Worm (Caenorhabditis elegans) whole organism, L2 larva: ENCODE measurements around the gene F41H10.3.

Experiments
- C34F6.9 ChIP-seq: fragments of 150-350 bp; optimal IDR thresholded peaks from 2 replicates; lab custom pipeline; 2014; ENCODE audit warnings: missing biosample characterization, missing genetic modification characterization
- Y55F3AM.14 ChIP-seq: fragments of 200-800 bp; sonication (Bioruptor generic); optimal IDR thresholded peaks from 2 replicates; lab custom pipeline; 2018; ENCODE audit warnings: mild to moderate bottlenecking, missing genetic modification characterization, missing compliant biosample characterization
- ZK546.5 ChIP-seq: sonication (generic microtip); optimal IDR thresholded peaks from 2 replicates; lab custom pipeline; 2017; ENCODE audit warnings: missing biosample characterization, missing genetic modification characterization
- aly-2 ChIP-seq: fragments of 150-350 bp; optimal IDR thresholded peaks from 2 replicates; lab custom pipeline; 2014; ENCODE audit warnings: missing biosample characterization, missing genetic modification characterization
- ama-1 ChIP-seq: fragments of 150-350 bp; optimal IDR thresholded peaks from 2 replicates; lab custom pipeline; 2018; ENCODE audit warnings: inconsistent platforms
- ceh-82 ChIP-seq: fragments of 150-350 bp; optimal IDR thresholded peaks from 2 replicates; lab custom pipeline; 2014; ENCODE audit warnings: missing biosample characterization, missing genetic modification characterization
- crh-2 ChIP-seq: sonication (generic microtip); optimal IDR thresholded peaks from 2 replicates; lab custom pipeline; 2017; ENCODE audit warnings: missing biosample characterization, missing genetic modification characterization
- dmd-4 ChIP-seq: sonication (generic microtip); optimal IDR thresholded peaks from 2 replicates; lab custom pipeline; 2017; ENCODE audit warnings: missing biosample characterization, missing genetic modification characterization
- egl-27 ChIP-seq: sonication (generic microtip); optimal IDR thresholded peaks from 3 replicates; lab custom pipeline; 2017; ENCODE audit warnings: missing biosample characterization, missing genetic modification reagents, missing genetic modification characterization
- fos-1 ChIP-seq: fragments of 150-350 bp; optimal IDR thresholded peaks from 2 replicates; lab custom pipeline; 2014; ENCODE audit warnings: missing biosample characterization, missing genetic modification characterization
- gmeb-1 ChIP-seq: fragments of 150-350 bp; optimal IDR thresholded peaks from 2 replicates; lab custom pipeline; 2014; ENCODE audit warnings: missing biosample characterization, missing genetic modification characterization
- lin-13 ChIP-seq: fragments of 150-350 bp; optimal IDR thresholded peaks from 2 replicates; lab custom pipeline; 2014; ENCODE audit warnings: missing biosample characterization, missing genetic modification reagents, missing genetic modification characterization
- lin-39 ChIP-seq: fragments of 150-350 bp; optimal IDR thresholded peaks from 2 replicates; lab custom pipeline; 2014; ENCODE audit warnings: missing biosample characterization, missing genetic modification reagents, missing genetic modification characterization
- lsy-2 ChIP-seq, 2 experiments: fragments of 150-350 bp in 1 of 2; sonication (generic microtip) in 1 of 2; optimal IDR thresholded peaks; 2 replicates each; lab custom pipeline; 2014 to 2017; ENCODE audit warnings: missing biosample characterization in 2 of 2, missing genetic modification characterization in 2 of 2
- mbf-1 ChIP-seq: sonication (generic microtip); optimal IDR thresholded peaks from 2 replicates; lab custom pipeline; 2017; ENCODE audit warnings: missing biosample characterization, missing genetic modification characterization
- mdl-1 ChIP-seq, 2 experiments: fragments of 150-350 bp in 1 of 2; sonication (generic microtip) in 1 of 2; optimal IDR thresholded peaks; 2 replicates each; lab custom pipeline; 2017; ENCODE audit warnings: missing biosample characterization in 2 of 2, missing genetic modification characterization in 2 of 2
- nhr-10 ChIP-seq: sonication (generic microtip); optimal IDR thresholded peaks from 2 replicates; lab custom pipeline; 2017; ENCODE audit warnings: missing biosample characterization, missing genetic modification characterization
- nhr-11 ChIP-seq: fragments of 150-350 bp; optimal IDR thresholded peaks from 2 replicates; lab custom pipeline; 2014; ENCODE audit warnings: missing biosample characterization, missing genetic modification characterization
- nhr-12 ChIP-seq: fragments of 150-350 bp; optimal IDR thresholded peaks from 2 replicates; lab custom pipeline; 2014; ENCODE audit warnings: missing biosample characterization, missing genetic modification characterization
- nhr-129 ChIP-seq: fragments of 150-350 bp; optimal IDR thresholded peaks from 2 replicates; lab custom pipeline; 2014; ENCODE audit warnings: missing biosample characterization, missing genetic modification characterization
- nhr-21 ChIP-seq: fragments of 150-350 bp; optimal IDR thresholded peaks from 2 replicates; lab custom pipeline; 2014; ENCODE audit warnings: missing biosample characterization, missing genetic modification characterization
- nhr-25 ChIP-seq: fragments of 150-350 bp; sonication (generic microtip); optimal IDR thresholded peaks from 3 replicates; lab custom pipeline; 2014; ENCODE audit warnings: missing biosample characterization, missing genetic modification characterization
- nhr-6 ChIP-seq: fragments of 150-350 bp; optimal IDR thresholded peaks from 2 replicates; lab custom pipeline; 2014; ENCODE audit warnings: missing biosample characterization, missing genetic modification characterization
- nhr-77 ChIP-seq: fragments of 150-350 bp; optimal IDR thresholded peaks from 2 replicates; lab custom pipeline; 2014; ENCODE audit warnings: missing biosample characterization, missing genetic modification characterization
- peb-1 ChIP-seq: fragments of 150-350 bp; optimal IDR thresholded peaks from 2 replicates; lab custom pipeline; 2014; ENCODE audit warnings: missing biosample characterization, missing genetic modification characterization
- sem-4 ChIP-seq: fragments of 150-350 bp; optimal IDR thresholded peaks from 2 replicates; lab custom pipeline; 2014; ENCODE audit warnings: missing biosample characterization, missing genetic modification reagents, missing genetic modification characterization
- sma-3 ChIP-seq: sonication (generic microtip); optimal IDR thresholded peaks from 2 replicates; lab custom pipeline; 2016; ENCODE audit warnings: missing genetic modification reagents, missing genetic modification characterization, missing compliant biosample characterization
- sma-9 ChIP-seq, 2 experiments: fragments of 150-350 bp in 1 of 2; sonication (generic microtip) in 1 of 2; optimal IDR thresholded peaks; 2 replicates each; lab custom pipeline; 2014 to 2016; ENCODE audit warnings: missing genetic modification characterization in 2 of 2, mild to moderate bottlenecking in 1 of 2, missing biosample characterization in 1 of 2, missing compliant biosample characterization in 1 of 2, missing genetic modification reagents in 1 of 2, moderate library complexity in 1 of 2
- snpc-4 ChIP-seq: fragments of 150-350 bp; optimal IDR thresholded peaks from 2 replicates; lab custom pipeline; 2014; ENCODE audit warnings: missing biosample characterization, missing genetic modification characterization
- unc-55 ChIP-seq: fragments of 150-350 bp; sonication (generic microtip); optimal IDR thresholded peaks from 3 replicates; lab custom pipeline; 2014; ENCODE audit warnings: missing biosample characterization, missing genetic modification reagents, missing genetic modification characterization
- unc-62 ChIP-seq: fragments of 150-350 bp; optimal IDR thresholded peaks from 2 replicates; lab custom pipeline; 2014; ENCODE audit warnings: missing biosample characterization, missing genetic modification reagents, missing genetic modification characterization
- zag-1 ChIP-seq: fragments of 150-350 bp; optimal IDR thresholded peaks from 2 replicates; lab custom pipeline; 2014; ENCODE audit warnings: missing biosample characterization, missing genetic modification characterization
- ztf-1 ChIP-seq: fragments of 200-800 bp; sonication (Bioruptor generic); conservative IDR thresholded peaks from 2 replicates; pipeline ENCODE4 v1.3.6; 2022; ENCODE audit warnings: missing genetic modification characterization, missing compliant biosample characterization
- ztf-11 ChIP-seq: sonication (generic microtip); optimal IDR thresholded peaks from 2 replicates; lab custom pipeline; 2017; ENCODE audit warnings: missing biosample characterization, missing genetic modification characterization
- ztf-4 ChIP-seq: fragments of 150-350 bp; optimal IDR thresholded peaks from 2 replicates; lab custom pipeline; 2014; ENCODE audit warnings: missing biosample characterization, missing genetic modification characterization

Gene F41H10.3

DNA sequence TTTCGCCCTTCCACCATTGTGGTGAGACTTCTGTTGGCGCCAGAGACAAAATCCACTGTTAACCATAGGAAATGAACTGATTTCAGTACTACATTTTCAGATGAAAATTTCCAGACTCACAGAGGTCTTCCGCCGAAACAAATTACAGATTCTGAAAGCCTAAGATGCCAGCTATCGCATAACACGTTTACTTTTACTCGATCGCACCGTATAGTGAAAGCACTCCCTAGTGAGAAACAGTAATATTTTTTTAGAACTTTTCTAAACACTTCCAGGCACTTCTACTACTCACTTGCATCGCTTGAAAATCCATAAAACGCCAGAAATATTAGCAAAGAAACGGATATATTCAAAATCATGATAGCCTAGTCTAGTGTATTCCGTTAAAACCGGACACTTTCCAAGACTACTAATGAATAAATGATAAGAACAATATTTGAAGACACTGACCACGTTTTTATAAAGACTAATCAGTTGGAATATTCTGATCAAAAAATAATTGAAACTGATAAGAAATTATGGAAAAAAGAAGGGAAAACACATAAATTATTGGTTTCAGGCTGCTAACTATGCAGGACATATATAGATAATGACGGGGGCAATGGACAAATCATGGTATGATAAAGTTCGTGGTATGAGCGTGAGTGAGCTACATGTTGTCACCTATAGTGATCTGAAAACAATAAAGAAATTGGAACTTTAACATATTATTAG is 19.0 kb upstream of the F41H10.3 start, which contains the start of gene gba-4:
Gene gba-4 (minus strand): TSS at position 418 of the 714 bp plus-strand sequence.
- peak; percentile 68 for TF ChIP-seq fos-1 (tag; lab: Kevin White, UChicago)

DNA sequence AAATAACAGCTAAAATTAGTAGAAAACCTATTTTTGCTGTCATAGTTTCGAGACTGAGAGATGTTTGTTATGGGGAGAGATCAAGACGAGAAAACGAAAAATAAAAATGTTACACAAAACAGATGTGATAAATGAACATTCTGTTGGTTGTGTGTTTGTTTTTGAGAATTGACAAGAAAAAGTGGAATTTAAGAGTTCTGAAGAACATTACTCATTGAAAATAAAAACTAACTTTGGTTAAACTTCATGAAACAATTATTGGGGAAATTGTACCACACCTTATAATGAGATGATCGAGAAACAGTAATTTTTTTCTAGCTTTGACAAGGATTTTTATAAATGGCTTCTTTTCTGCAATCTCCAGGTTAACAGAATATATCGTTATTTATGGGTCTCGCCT is 16.2 kb upstream of the F41H10.3 start, which contains the start of gene Y4C6B.7:
Gene Y4C6B.7 (minus strand): TSS at position 101 of the 400 bp plus-strand sequence.
- TF ChIP-seq lin-13 (GFP tag; lab: Kevin White, UChicago), result no peak

DNA sequence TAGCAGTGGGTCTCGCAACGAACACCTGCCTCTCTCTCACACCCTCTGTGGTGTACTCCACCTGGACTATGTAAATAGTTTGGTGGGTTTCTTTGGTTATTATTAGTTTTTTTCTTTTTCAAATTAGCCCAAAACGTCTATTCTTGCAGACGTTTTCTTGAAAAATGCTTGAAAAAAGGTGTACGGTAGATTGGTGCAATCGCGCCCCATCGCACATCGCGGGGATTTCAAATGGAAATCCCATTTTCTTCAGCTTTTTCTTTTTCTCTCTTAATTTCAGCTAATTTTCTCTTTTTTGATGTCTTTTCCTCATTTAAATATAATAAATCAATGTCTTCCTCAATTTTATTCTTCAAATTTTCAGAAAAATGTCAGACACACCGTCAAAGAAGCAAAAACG is 15.5 kb upstream of the F41H10.3 start, which contains the start of gene Y4C6B.1:
Gene Y4C6B.1 (plus strand): TSS at position 365 of the 400 bp plus-strand sequence.
- no peak for TF ChIP-seq sem-4 (tag; lab: Kevin White, UChicago)
- TF ChIP-seq unc-55 (GFP tag; lab: Kevin White, UChicago), result peak; percentile 16
- no peak for TF ChIP-seq nhr-10 (tag; lab: Kevin White, UChicago)
- TF ChIP-seq snpc-4, result no peak
- peak in 1 of 2 experiments; percentile 87 for TF ChIP-seq lsy-2 (tag; optimal IDR thresholded peaks at IDR 0.05; lab: Kevin White, UChicago)
- TF ChIP-seq nhr-11 (tag; lab: Kevin White, UChicago), result no peak

DNA sequence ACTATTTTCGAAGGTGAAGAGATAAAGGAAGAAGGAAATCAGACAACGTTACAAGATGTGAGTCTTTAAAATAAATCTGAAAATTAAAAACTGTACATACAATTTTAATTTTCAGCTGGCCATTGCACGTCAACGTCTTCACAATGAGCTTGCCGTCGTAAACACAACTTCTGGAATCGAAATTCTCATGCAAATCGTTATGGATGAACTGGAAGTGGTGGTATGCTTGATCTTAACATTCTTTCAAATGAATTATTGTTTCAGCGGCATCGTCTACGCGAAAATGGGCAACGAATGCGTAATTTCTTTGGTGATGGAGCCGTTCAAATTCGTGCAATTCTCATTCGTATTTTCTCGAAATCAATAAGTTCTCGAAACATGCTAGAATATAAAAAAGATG is 15.0 kb upstream of the F41H10.3 start:
- TF ChIP-seq nhr-6 (tag; lab: Kevin White, UChicago) (no peak), nhr-77 (no peak), Y55F3AM.14 (GFP tag; lab: Kevin White, UChicago) (no peak), nhr-10 (tag; lab: Kevin White, UChicago) (no peak), ama-1 (lab: Kevin White, UChicago) (no peak), unc-55 (GFP tag; lab: Kevin White, UChicago) (no peak), lin-39 (tag; lab: Kevin White, UChicago) (no peak), fos-1 (tag; lab: Kevin White, UChicago) (no peak), aly-2 (tag; lab: Kevin White, UChicago) (no peak), unc-62 (GFP tag; lab: Kevin White, UChicago) (no peak), dmd-4 (tag; lab: Kevin White, UChicago) (no peak), nhr-12 (tag; lab: Kevin White, UChicago) (no peak), sem-4 (tag; lab: Kevin White, UChicago) (no peak), C34F6.9 (tag; lab: Kevin White, UChicago) (no peak), lin-13 (GFP tag; lab: Kevin White, UChicago) (no peak), nhr-129 (tag; lab: Kevin White, UChicago) (no peak), nhr-11 (tag; lab: Kevin White, UChicago) (no peak), ztf-1 (GFP tag; lab: Robert Waterston, UW) (no peak), ztf-4 (tag; lab: Kevin White, UChicago) (no peak)

DNA sequence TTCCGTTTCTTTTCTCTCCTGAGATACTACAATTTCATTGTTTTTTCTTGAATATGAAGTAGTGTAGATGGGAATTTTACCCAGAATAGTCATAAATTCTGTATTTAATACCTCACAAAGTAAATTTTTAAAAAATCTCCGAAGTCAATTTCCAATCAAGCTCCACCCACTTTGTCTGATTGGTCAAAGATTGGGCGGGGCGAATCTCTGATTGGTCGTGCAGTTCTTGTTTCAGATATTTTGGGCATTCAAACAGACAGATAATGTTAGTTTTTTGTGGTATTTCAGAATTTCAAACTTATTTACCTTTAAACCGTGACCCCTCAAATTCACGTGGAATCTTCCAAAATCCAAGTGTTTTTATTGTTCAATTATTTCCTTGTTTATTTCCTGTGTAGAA is 9.1 kb upstream of the F41H10.3 start, which contains the start of gene F41H10.5:
Gene F41H10.5 (plus strand): TSS at position 375 of the 400 bp plus-strand sequence.
- TF ChIP-seq nhr-11 (tag; lab: Kevin White, UChicago) (no peak), lin-13 (GFP tag; lab: Kevin White, UChicago) (no peak), ztf-1 (GFP tag; lab: Robert Waterston, UW) (no peak), peb-1 (tag; lab: Kevin White, UChicago) (no peak), mdl-1 (tag; optimal IDR thresholded peaks at IDR 0.05; lab: Kevin White, UChicago) (no peak), egl-27 (no peak), ztf-11 (tag; lab: Kevin White, UChicago) (no peak), aly-2 (tag; lab: Kevin White, UChicago) (no peak), ama-1 (lab: Kevin White, UChicago) (no peak), ztf-4 (tag; lab: Kevin White, UChicago) (no peak), nhr-21 (tag; lab: Kevin White, UChicago) (no peak), nhr-25 (tag; lab: Kevin White, UChicago) (no peak), nhr-10 (tag; lab: Kevin White, UChicago) (no peak), snpc-4 (no peak), unc-62 (GFP tag; lab: Kevin White, UChicago) (no peak)
- TF ChIP-seq, all 48 proteins: peak for 0

DNA sequence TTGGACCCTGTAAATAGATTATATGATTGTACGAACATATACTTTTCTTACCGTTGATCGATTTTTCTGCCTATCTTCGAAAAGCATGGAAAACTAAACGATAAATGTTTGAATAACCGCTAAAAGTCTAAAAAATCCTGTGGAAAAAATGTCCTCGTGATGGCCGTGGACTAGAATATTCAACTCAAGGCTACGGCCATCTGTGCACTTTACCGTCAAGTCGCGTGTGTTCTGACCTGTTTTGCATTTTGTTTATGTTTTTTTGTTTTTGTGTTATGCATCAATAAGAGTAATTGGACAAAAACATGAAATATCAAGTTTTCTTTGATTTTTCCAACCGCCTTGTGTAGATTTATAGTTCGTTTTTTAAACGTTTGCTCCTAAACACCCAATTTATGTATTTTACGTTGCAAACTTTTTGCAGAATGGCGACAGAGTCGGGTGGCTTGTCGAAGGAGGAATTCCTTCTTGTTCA is 5.4 kb upstream of the F41H10.3 start, which contains the start of the genes hda-6 and F41H10.4:
Gene hda-6 (minus strand): TSS at position 172 of the 475 bp plus-strand sequence.
Gene F41H10.4 (plus strand): TSS at position 425 of the 475 bp plus-strand sequence.
- TF ChIP-seq ceh-82 (tag; lab: Kevin White, UChicago) (no peak), unc-62 (GFP tag; lab: Kevin White, UChicago) (no peak), gmeb-1 (peak; percentile 80), aly-2 (tag; lab: Kevin White, UChicago) (no peak), nhr-12 (tag; lab: Kevin White, UChicago) (no peak), sma-9 (GFP tag; optimal IDR thresholded peaks at IDR 0.05; lab: Kevin White, UChicago) (peak; percentile 83), sma-9 (tag; optimal IDR thresholded peaks at IDR 0.05; lab: Kevin White, UChicago) (no peak), C34F6.9 (tag; lab: Kevin White, UChicago) (peak; percentile 86), sma-3 (GFP tag; lab: Kevin White, UChicago) (peak; percentile 64), ZK546.5 (tag; lab: Kevin White, UChicago) (no peak), mdl-1 (tag; optimal IDR thresholded peaks at IDR 0.05; lab: Kevin White, UChicago) (peak in 1 of 2 experiments; percentile 29), zag-1 (tag; lab: Kevin White, UChicago) (no peak), nhr-21 (tag; lab: Kevin White, UChicago) (peak; percentile 55), crh-2 (tag; lab: Kevin White, UChicago) (peak; percentile 72), nhr-10 (tag; lab: Kevin White, UChicago) (no peak), fos-1 (tag; lab: Kevin White, UChicago) (peak; percentile 54), lsy-2 (tag; optimal IDR thresholded peaks at IDR 0.05; lab: Kevin White, UChicago) (peak; percentile 70 to 91), mbf-1 (tag; lab: Kevin White, UChicago) (no peak), nhr-25 (tag; lab: Kevin White, UChicago) (peak; percentile 87), nhr-6 (tag; lab: Kevin White, UChicago) (peak; percentile 66), peb-1 (tag; lab: Kevin White, UChicago) (no peak), lin-39 (tag; lab: Kevin White, UChicago) (no peak), sem-4 (tag; lab: Kevin White, UChicago) (peak; percentile 37), unc-55 (GFP tag; lab: Kevin White, UChicago) (peak; percentile 75)
